Fruit fly (Drosophila melanogaster) whole organism, embryonic: Measurements from ENCODE around the gene VhaSFD.
A peak's percentile ranks its signal among the peaks of the same experiment; 100 is the strongest.

Source experiments
- Atf-2 ChIP-seq: fragments of 200-800 bp; sonication (Bioruptor generic); optimal IDR thresholded peaks from 2 replicates; lab custom pipeline; 2016; ENCODE audit warnings: missing biosample characterization, missing genetic modification characterization
- B-H1 ChIP-seq: fragments of 200-800 bp; sonication (Bioruptor generic); IDR thresholded peaks from 3 replicates; pipeline ENCODE4 v1.3.6; 2022; ENCODE audit warnings: missing biosample characterization, missing genetic modification characterization
- CG10209 ChIP-seq: fragments of 200-800 bp; sonication (Bioruptor generic); optimal IDR thresholded peaks from 3 replicates; lab custom pipeline; 2017; ENCODE audit warnings: missing biosample characterization, mild to moderate bottlenecking, missing genetic modification characterization, missing genetic modification reagents
- CG10274 ChIP-seq: fragments of 200-800 bp; sonication (Bioruptor generic); optimal IDR thresholded peaks from 3 replicates; lab custom pipeline; 2017; ENCODE audit warnings: missing biosample characterization, mild to moderate bottlenecking, missing genetic modification characterization
- CG10959 ChIP-seq: fragments of 200-800 bp; sonication (Bioruptor generic); IDR thresholded peaks from 2 replicates; pipeline ENCODE4 v1.3.6; 2022; ENCODE audit warnings: missing biosample characterization, missing genetic modification characterization
- CG11247 ChIP-seq: fragments of 200-800 bp; sonication (Bioruptor generic); IDR thresholded peaks from 2 replicates; pipeline ENCODE4 v1.3.6; 2022; ENCODE audit warnings: missing biosample characterization, missing genetic modification characterization
- CG11560 ChIP-seq: fragments of 200-800 bp; sonication (Bioruptor generic); IDR thresholded peaks from 3 replicates; pipeline ENCODE4 v1.3.6; 2022; ENCODE audit warnings: missing biosample characterization, missing genetic modification characterization
- CG12219 ChIP-seq: fragments of 200-800 bp; sonication (Bioruptor generic); optimal IDR thresholded peaks from 3 replicates; lab custom pipeline; 2018; ENCODE audit warnings: missing biosample characterization, mild to moderate bottlenecking, missing genetic modification characterization
- CG12299 ChIP-seq: fragments of 200-800 bp; sonication (Bioruptor generic); optimal IDR thresholded peaks from 2 replicates; lab custom pipeline; 2018; ENCODE audit warnings: missing biosample characterization, mild to moderate bottlenecking, missing genetic modification characterization
- CG13287 ChIP-seq: fragments of 200-800 bp; sonication (Bioruptor generic); IDR thresholded peaks from 2 replicates; pipeline ENCODE4 v1.3.6; 2022; ENCODE audit warnings: missing biosample characterization, missing genetic modification characterization; ENCODE audit not compliant: partially characterized antibody
- CG14710 ChIP-seq: fragments of 200-800 bp; sonication (Bioruptor generic); optimal IDR thresholded peaks from 3 replicates; lab custom pipeline; 2019; ENCODE audit warnings: missing biosample characterization, mild to moderate bottlenecking, missing genetic modification characterization, moderate library complexity
- CG1602 ChIP-seq: fragments of 200-800 bp; sonication (Bioruptor generic); optimal IDR thresholded peaks from 3 replicates; lab custom pipeline; 2016; ENCODE audit warnings: missing biosample characterization, missing genetic modification characterization
- CG17186 ChIP-seq: fragments of 200-800 bp; sonication (Bioruptor generic); optimal IDR thresholded peaks from 3 replicates; lab custom pipeline; 2017; ENCODE audit warnings: missing biosample characterization, missing genetic modification reagents, missing genetic modification characterization
- CG17385 ChIP-seq: fragments of 200-800 bp; sonication (Bioruptor generic); optimal IDR thresholded peaks from 3 replicates; lab custom pipeline; 2018; ENCODE audit warnings: missing biosample characterization, mild to moderate bottlenecking, missing genetic modification characterization
- CG17912 ChIP-seq: fragments of 200-800 bp; sonication (Bioruptor generic); optimal IDR thresholded peaks from 2 replicates; lab custom pipeline; 2018; ENCODE audit warnings: missing biosample characterization, mild to moderate bottlenecking, missing genetic modification characterization
- CG3065 ChIP-seq: fragments of 200-800 bp; sonication (Bioruptor generic); optimal IDR thresholded peaks from 2 replicates; lab custom pipeline; 2016; ENCODE audit warnings: missing biosample characterization, missing genetic modification characterization
- CG3838 ChIP-seq: fragments of 200-800 bp; sonication (Bioruptor generic); optimal IDR thresholded peaks from 3 replicates; lab custom pipeline; 2016; ENCODE audit warnings: missing biosample characterization, missing genetic modification characterization
- CG42726 ChIP-seq: fragments of 200-800 bp; sonication (Bioruptor generic); IDR thresholded peaks from 2 replicates; pipeline ENCODE4 v1.3.6; 2022; ENCODE audit warnings: missing biosample characterization, missing genetic modification characterization; ENCODE audit not compliant: partially characterized antibody
- CG4282 ChIP-seq: fragments of 200-800 bp; sonication (Bioruptor generic); optimal IDR thresholded peaks from 2 replicates; lab custom pipeline; 2016; ENCODE audit warnings: missing biosample characterization, missing genetic modification characterization
- CG4360 ChIP-seq: fragments of 200-800 bp; sonication (Bioruptor generic); IDR thresholded peaks from 2 replicates; pipeline ENCODE4 v1.3.6; 2022; ENCODE audit warnings: missing biosample characterization, missing genetic modification characterization
- CG4854 ChIP-seq: fragments of 200-800 bp; sonication (Bioruptor generic); optimal IDR thresholded peaks from 2 replicates; lab custom pipeline; 2016; ENCODE audit warnings: missing biosample characterization, missing genetic modification characterization, inconsistent platforms
- CG6175 ChIP-seq: fragments of 200-800 bp; sonication (Bioruptor generic); IDR thresholded peaks from 3 replicates; pipeline ENCODE4 v1.3.6; 2022; ENCODE audit warnings: missing biosample characterization, missing genetic modification characterization
- CG6791 ChIP-seq: fragments of 200-800 bp; sonication (Bioruptor generic); IDR thresholded peaks from 3 replicates; pipeline ENCODE4 v1.3.6; 2022; ENCODE audit warnings: missing biosample characterization, missing genetic modification characterization; ENCODE audit not compliant: partially characterized antibody
- CG8089 ChIP-seq: fragments of 200-800 bp; sonication (Bioruptor generic); optimal IDR thresholded peaks from 3 replicates; lab custom pipeline; 2016; ENCODE audit warnings: missing biosample characterization, missing genetic modification characterization
- CG9876 ChIP-seq: fragments of 200-800 bp; sonication (Bioruptor generic); optimal IDR thresholded peaks from 2 replicates; lab custom pipeline; 2016; ENCODE audit warnings: missing biosample characterization, missing genetic modification characterization
- Camta ChIP-seq: fragments of 200-800 bp; sonication (Bioruptor generic); optimal IDR thresholded peaks from 2 replicates; lab custom pipeline; 2016; ENCODE audit warnings: missing biosample characterization, missing genetic modification characterization
- D ChIP-seq, 2 experiments: fragments of 200-800 bp in 1 of 2; fragments of >200 bp in 1 of 2; sonication (Bioruptor generic) in 1 of 2; optimal IDR thresholded peaks; 2 replicates in 1 of 2; 3 replicates in 1 of 2; lab custom pipeline; 2017; ENCODE audit warnings: mild to moderate bottlenecking in 1 of 2, missing biosample characterization in 1 of 2, missing genetic modification characterization in 1 of 2, missing genetic modification reagents in 1 of 2
- Fer1 ChIP-seq: fragments of 200-800 bp; sonication (Bioruptor generic); optimal IDR thresholded peaks from 2 replicates; lab custom pipeline; 2017; ENCODE audit warnings: missing biosample characterization, mild to moderate bottlenecking, missing genetic modification characterization
- HmgD ChIP-seq: fragments of 200-800 bp; sonication (Bioruptor generic); optimal IDR thresholded peaks from 3 replicates; lab custom pipeline; 2016; ENCODE audit warnings: missing biosample characterization, missing genetic modification characterization
- Hr39 ChIP-seq: fragments of >200 bp; optimal IDR thresholded peaks from 2 replicates; lab custom pipeline; 2017
- Hsf ChIP-seq: fragments of 200-800 bp; sonication (Bioruptor generic); optimal IDR thresholded peaks from 3 replicates; lab custom pipeline; 2016; ENCODE audit warnings: missing biosample characterization, missing genetic modification characterization
- Med ChIP-seq: fragments of 200-800 bp; sonication (Bioruptor generic); peaks from one replicate; lab custom pipeline; 2016; ENCODE audit warnings: missing biosample characterization, missing genetic modification characterization, mild to moderate bottlenecking, inconsistent platforms, moderate library complexity
- Ravus ChIP-seq: fragments of 200-800 bp; sonication (Bioruptor generic); IDR thresholded peaks from 2 replicates; pipeline ENCODE4 v1.3.6; 2022; ENCODE audit warnings: missing biosample characterization, missing genetic modification characterization
- Sox102F ChIP-seq: fragments of 200-800 bp; sonication (Bioruptor generic); optimal IDR thresholded peaks from 2 replicates; lab custom pipeline; 2018; ENCODE audit warnings: missing biosample characterization, mild to moderate bottlenecking, missing genetic modification characterization, moderate library complexity
- abd-A ChIP-seq: fragments of 200-800 bp; sonication (Bioruptor generic); optimal IDR thresholded peaks from 3 replicates; lab custom pipeline; 2019; ENCODE audit warnings: missing biosample characterization, mild to moderate bottlenecking, missing genetic modification characterization, moderate library complexity
- bbx ChIP-seq: fragments of 200-800 bp; sonication (Bioruptor generic); IDR thresholded peaks from 2 replicates; pipeline ENCODE4 v1.3.6; 2022; ENCODE audit warnings: missing biosample characterization, missing genetic modification characterization; ENCODE audit not compliant: partially characterized antibody
- da ChIP-seq: fragments of 200-800 bp; sonication (Bioruptor generic); optimal IDR thresholded peaks from 2 replicates; lab custom pipeline; 2016; ENCODE audit warnings: missing biosample characterization, missing genetic modification characterization
- fd64A ChIP-seq: fragments of 200-800 bp; sonication (Bioruptor generic); optimal IDR thresholded peaks from 3 replicates; lab custom pipeline; 2018; ENCODE audit warnings: missing biosample characterization, mild to moderate bottlenecking, missing genetic modification characterization
- gce ChIP-seq: fragments of 200-800 bp; sonication (Bioruptor generic); IDR thresholded peaks from 3 replicates; pipeline ENCODE4 v1.3.6; 2022; ENCODE audit warnings: missing biosample characterization, missing genetic modification characterization
- ham ChIP-seq: fragments of 200-800 bp; sonication (Bioruptor generic); IDR thresholded peaks from 2 replicates; pipeline ENCODE4 v1.3.6; 2022; ENCODE audit warnings: missing biosample characterization, missing genetic modification characterization
- hb ChIP-seq: fragments of 200-800 bp; sonication (Bioruptor generic); IDR thresholded peaks from 3 replicates; pipeline ENCODE4 v1.3.6; 2022; ENCODE audit warnings: missing biosample characterization, missing genetic modification characterization; ENCODE audit not compliant: partially characterized antibody
- lola ChIP-seq, 3 experiments: fragments of >200 bp in 2 of 3; fragments of 200-800 bp in 1 of 3; sonication (Bioruptor generic) in 1 of 3; optimal IDR thresholded peaks; 2 replicates each; lab custom pipeline; 2017 to 2019; ENCODE audit warnings: missing biosample characterization in 3 of 3, missing genetic modification characterization in 3 of 3, mild to moderate bottlenecking in 1 of 3, moderate library complexity in 1 of 3
- mirr ChIP-seq: fragments of 200-800 bp; sonication (Bioruptor generic); optimal IDR thresholded peaks from 3 replicates; lab custom pipeline; 2018; ENCODE audit warnings: missing biosample characterization, mild to moderate bottlenecking, missing genetic modification characterization
- oc ChIP-seq: fragments of 200-800 bp; sonication (Bioruptor generic); optimal IDR thresholded peaks from 2 replicates; lab custom pipeline; 2018; ENCODE audit warnings: missing biosample characterization, mild to moderate bottlenecking, missing genetic modification characterization, moderate library complexity
- otp ChIP-seq: fragments of 200-800 bp; sonication (Bioruptor generic); IDR thresholded peaks from 3 replicates; pipeline ENCODE4, ENCODE4 v1.3.6; 2022; ENCODE audit warnings: missing biosample characterization, missing genetic modification characterization
- ranshi ChIP-seq: fragments of 200-800 bp; sonication (Bioruptor generic); IDR thresholded peaks from 2 replicates; pipeline ENCODE4 v1.3.6; 2022; ENCODE audit warnings: missing biosample characterization, missing genetic modification characterization
- sd ChIP-seq: fragments of 200-800 bp; sonication (Bioruptor generic); optimal IDR thresholded peaks from 3 replicates; lab custom pipeline; 2018; ENCODE audit warnings: missing biosample characterization, mild to moderate bottlenecking, missing genetic modification characterization, moderate library complexity
- so ChIP-seq: fragments of 200-800 bp; sonication (Bioruptor generic); IDR thresholded peaks from 3 replicates; pipeline ENCODE4 v1.3.6; 2022; ENCODE audit warnings: missing biosample characterization, missing genetic modification characterization
- ssp ChIP-seq: fragments of 200-800 bp; sonication (Bioruptor generic); IDR thresholded peaks from 2 replicates; pipeline ENCODE4 v1.3.6; 2022; ENCODE audit warnings: missing biosample characterization, missing genetic modification characterization
- sug ChIP-seq: fragments of 200-800 bp; optimal IDR thresholded peaks from 2 replicates; lab custom pipeline; 2019; ENCODE audit warnings: missing biosample characterization, mild to moderate bottlenecking, missing genetic modification characterization, moderate library complexity
- trem ChIP-seq: fragments of 200-800 bp; optimal IDR thresholded peaks from 3 replicates; lab custom pipeline; 2019; ENCODE audit warnings: missing biosample characterization, mild to moderate bottlenecking, missing genetic modification characterization, moderate library complexity

VhaSFD gene

dm6 chr2L:16727578-16728023, at the start of gene VhaSFD (continued):
- TF ChIP-seq CG10209 (no peak), Camta (GFP tag; lab: Kevin White, UChicago) (no peak), CG11247 (no peak), CG11560 (tag; lab: Robert Waterston, UW) (peak; percentile 99), mirr (peak; percentile 33), CG9876 (GFP tag; lab: Kevin White, UChicago) (no peak), Med (GFP tag; lab: Kevin White, UChicago) (peak; percentile 76), CG8089 (GFP tag; lab: Kevin White, UChicago) (no peak), Sox102F (GFP tag; lab: Kevin White, UChicago) (no peak), CG42726 (GFP tag; lab: Robert Waterston, UW) (no peak), CG4360 (GFP tag; lab: Robert Waterston, UW) (no peak), CG14710 (tag; lab: Kevin White, UChicago) (peak; percentile 58), CG17912 (no peak), CG1602 (GFP tag; lab: Kevin White, UChicago) (no peak), CG17385 (GFP tag; lab: Kevin White, UChicago) (no peak), so (GFP tag; lab: Robert Waterston, UW) (0 out of 3 replicates have a peak, but pooled peaks have one; percentile 22), HmgD (GFP tag; lab: Kevin White, UChicago) (no peak), bbx (GFP tag; lab: Robert Waterston, UW) (peak; percentile 73), CG10959 (no peak), CG12219 (GFP tag; lab: Kevin White, UChicago) (no peak), otp (GFP tag; lab: Robert Waterston, UW) (no peak), trem (tag; lab: Kevin White, UChicago) (peak; percentile 99), gce (no peak), ssp (GFP tag; lab: Robert Waterston, UW) (no peak), CG6791 (GFP tag; lab: Robert Waterston, UW) (peak; percentile 79), CG3838 (no peak), Ravus (GFP tag; lab: Robert Waterston, UW) (no peak), ranshi (no peak), Hsf (GFP tag; lab: Kevin White, UChicago) (no peak), CG3065 (GFP tag; lab: Kevin White, UChicago) (no peak), CG12299 (tag; lab: Kevin White, UChicago) (no peak), CG4282 (GFP tag; lab: Kevin White, UChicago) (no peak), fd64A (GFP tag; lab: Kevin White, UChicago) (no peak), lola (GFP tag; optimal IDR thresholded peaks at IDR 0.05; lab: Kevin White, UChicago) (no peak), CG6175 (GFP tag; lab: Robert Waterston, UW) (no peak), sug (tag; lab: Kevin White, UChicago) (peak; percentile 62), Hr39 (no peak), hb (GFP tag; lab: Robert Waterston, UW) (peak; percentile 50; the same call in 1 of the 3 replicates), abd-A (tag; lab: Kevin White, UChicago) (no peak), oc (tag; lab: Kevin White, UChicago) (no peak), CG13287 (GFP tag; lab: Robert Waterston, UW) (peak; percentile 83), CG17186 (GFP tag; lab: Kevin White, UChicago) (no peak), Fer1 (GFP tag; lab: Kevin White, UChicago) (peak; percentile 65), sd (no peak), ham (GFP tag; lab: Robert Waterston, UW) (no peak), da (GFP tag; lab: Kevin White, UChicago) (no peak), B-H1 (GFP tag; lab: Robert Waterston, UW) (no peak), CG10274 (GFP tag; lab: Kevin White, UChicago) (no peak), D (optimal IDR thresholded peaks at IDR 0.05; lab: Kevin White, UChicago) (no peak), D (GFP tag; optimal IDR thresholded peaks at IDR 0.05; lab: Kevin White, UChicago) (no peak), CG4854 (GFP tag; lab: Kevin White, UChicago) (no peak), Atf-2 (GFP tag; lab: Kevin White, UChicago) (no peak)
